Worm (Caenorhabditis elegans) whole organism, young adult: ENCODE data around the gene lmd-3.
"Not testable (repeated sequence)": the region's sequence is repeated elsewhere in the genome, so short reads cannot be mapped to it uniquely, and the experiment has no call there.

Experiments
- B0019.2 ChIP-seq: fragments of 200-800 bp; sonication (Bioruptor generic); conservative IDR thresholded peaks from 2 replicates; pipeline ENCODE4 v1.3.6; 2022; ENCODE audit warnings: missing genetic modification reagents, missing genetic modification characterization, missing compliant biosample characterization
- B0261.1 ChIP-seq: sonication (generic microtip); optimal IDR thresholded peaks from 2 replicates; lab custom pipeline; 2016; ENCODE audit warnings: mild to moderate bottlenecking, missing genetic modification characterization, moderate library complexity, missing compliant biosample characterization
- F10E7.11 ChIP-seq: sonication (generic microtip); optimal IDR thresholded peaks from 2 replicates; lab custom pipeline; 2017; ENCODE audit warnings: mild to moderate bottlenecking, missing genetic modification characterization, moderate library complexity, missing compliant biosample characterization
- F33H1.4 ChIP-seq: fragments of 200-800 bp; sonication (Bioruptor generic); IDR thresholded peaks from 2 replicates; pipeline ENCODE4 v1.3.6; 2022; ENCODE audit warnings: missing genetic modification reagents, missing genetic modification characterization, missing compliant biosample characterization
- F52B5.7 ChIP-seq: sonication (generic microtip); optimal IDR thresholded peaks from 2 replicates; lab custom pipeline; 2016; ENCODE audit warnings: mild to moderate bottlenecking, missing genetic modification characterization, missing compliant biosample characterization
- F55B11.4 ChIP-seq: sonication (generic microtip); optimal IDR thresholded peaks from 2 replicates; lab custom pipeline; 2016; ENCODE audit warnings: missing compliant biosample characterization, missing genetic modification characterization, borderline replicate concordance; ENCODE audit not compliant: insufficient read depth
- F57C9.4 ChIP-seq: sonication (generic microtip); optimal IDR thresholded peaks from 2 replicates; lab custom pipeline; 2017; ENCODE audit warnings: mild to moderate bottlenecking, missing genetic modification characterization, missing compliant biosample characterization
- K12H6.12 ChIP-seq: fragments of 200-800 bp; sonication (Bioruptor generic); optimal IDR thresholded peaks from 2 replicates; lab custom pipeline; 2018; ENCODE audit warnings: mild to moderate bottlenecking, missing genetic modification characterization, missing compliant biosample characterization
- T07F8.4 ChIP-seq: sonication (generic microtip); optimal IDR thresholded peaks from 2 replicates; lab custom pipeline; 2016; ENCODE audit warnings: mild to moderate bottlenecking, missing genetic modification characterization, moderate library complexity, missing compliant biosample characterization
- T26A5.8 ChIP-seq: sonication (generic microtip); optimal IDR thresholded peaks from 2 replicates; lab custom pipeline; 2016; ENCODE audit warnings: missing genetic modification characterization, missing compliant biosample characterization
- Y56A3A.18 ChIP-seq: fragments of 200-800 bp; sonication (Bioruptor generic); IDR thresholded peaks from 2 replicates; pipeline ENCODE4 v1.3.6; 2022; ENCODE audit warnings: missing genetic modification reagents, missing genetic modification characterization, missing compliant biosample characterization
- Y67H2A.10 ChIP-seq: fragments of 200-800 bp; sonication (Bioruptor generic); conservative IDR thresholded peaks from 2 replicates; pipeline ENCODE4 v1.3.6; 2022; ENCODE audit warnings: missing genetic modification reagents, missing genetic modification characterization, missing compliant biosample characterization
- Y95B8A.8 ChIP-seq: fragments of 200-800 bp; sonication (Bioruptor generic); IDR thresholded peaks from 2 replicates; pipeline ENCODE4 v1.3.6; 2022; ENCODE audit warnings: missing genetic modification reagents, missing genetic modification characterization, missing compliant biosample characterization
- ZK185.1 ChIP-seq: sonication (generic microtip); optimal IDR thresholded peaks from 2 replicates; lab custom pipeline; 2016; ENCODE audit warnings: mild to moderate bottlenecking, missing genetic modification characterization, missing compliant biosample characterization; ENCODE audit not compliant: poor library complexity, severe bottlenecking
- attf-5 ChIP-seq: fragments of 200-800 bp; sonication (Bioruptor generic); optimal IDR thresholded peaks from 2 replicates; lab custom pipeline; 2018; ENCODE audit warnings: mild to moderate bottlenecking, missing genetic modification characterization, missing compliant biosample characterization
- cebp-2 ChIP-seq: fragments of 200-800 bp; sonication (Bioruptor generic); IDR thresholded peaks from 2 replicates; pipeline ENCODE4 v1.3.6; 2022; ENCODE audit warnings: missing genetic modification characterization, missing compliant biosample characterization
- ceh-40 ChIP-seq: fragments of 200-800 bp; sonication (Bioruptor generic); IDR thresholded peaks from 2 replicates; pipeline ENCODE4 v1.3.6; 2022; ENCODE audit warnings: missing genetic modification characterization, missing compliant biosample characterization
- ceh-58 ChIP-seq: fragments of 200-800 bp; sonication (Bioruptor generic); IDR thresholded peaks from 2 replicates; pipeline ENCODE4 v1.3.6; 2022; ENCODE audit warnings: missing genetic modification characterization, missing compliant biosample characterization
- dox-1 ChIP-seq: fragments of 200-800 bp; sonication (Bioruptor generic); IDR thresholded peaks from 2 replicates; pipeline ENCODE4 v1.3.6; 2022; ENCODE audit warnings: missing genetic modification reagents, missing genetic modification characterization, missing compliant biosample characterization
- dpl-1 ChIP-seq: fragments of 150-350 bp; optimal IDR thresholded peaks from 2 replicates; lab custom pipeline; 2014; ENCODE audit warnings: missing biosample characterization, missing genetic modification reagents, missing genetic modification characterization
- egl-44 ChIP-seq: fragments of 200-800 bp; sonication (Bioruptor generic); IDR thresholded peaks from 2 replicates; pipeline ENCODE4 v1.3.6; 2022; ENCODE audit warnings: missing genetic modification reagents, missing genetic modification characterization, missing compliant biosample characterization
- gei-17 ChIP-seq: fragments of 200-800 bp; sonication (Bioruptor generic); optimal IDR thresholded peaks from 2 replicates; lab custom pipeline; 2018; ENCODE audit warnings: mild to moderate bottlenecking, missing genetic modification characterization, missing compliant biosample characterization
- hlh-26 ChIP-seq: fragments of 200-800 bp; sonication (Bioruptor generic); conservative IDR thresholded peaks from 2 replicates; pipeline ENCODE4 v1.3.6; 2022; ENCODE audit warnings: missing genetic modification reagents, missing genetic modification characterization, missing compliant biosample characterization
- hmg-1.2 ChIP-seq: fragments of 200-800 bp; sonication (Bioruptor generic); IDR thresholded peaks from 2 replicates; pipeline ENCODE4 v1.3.6; 2022; ENCODE audit warnings: missing genetic modification reagents, missing genetic modification characterization, missing compliant biosample characterization
- hsf-1 ChIP-seq: fragments of 200-800 bp; sonication (Bioruptor generic); IDR thresholded peaks from 2 replicates; pipeline ENCODE4 v1.3.6; 2022; ENCODE audit warnings: missing genetic modification reagents, missing genetic modification characterization, missing compliant biosample characterization
- let-526 ChIP-seq: fragments of 200-800 bp; sonication (Bioruptor generic); IDR thresholded peaks from 2 replicates; pipeline ENCODE4 v1.3.6; 2022; ENCODE audit warnings: missing genetic modification reagents, missing genetic modification characterization, missing compliant biosample characterization
- lin-26 ChIP-seq: fragments of 200-800 bp; sonication (Bioruptor generic); IDR thresholded peaks from 2 replicates; pipeline ENCODE4 v1.3.6; 2022; ENCODE audit warnings: missing genetic modification reagents, missing genetic modification characterization, missing compliant biosample characterization
- lir-1 ChIP-seq: fragments of 200-800 bp; sonication (Bioruptor generic); conservative IDR thresholded peaks from 2 replicates; pipeline ENCODE4 v1.3.6; 2022; ENCODE audit warnings: missing genetic modification reagents, missing genetic modification characterization, missing compliant biosample characterization
- lsl-1 ChIP-seq: fragments of 200-800 bp; sonication (Bioruptor generic); optimal IDR thresholded peaks from 2 replicates; lab custom pipeline; 2018; ENCODE audit warnings: mild to moderate bottlenecking, missing genetic modification characterization, moderate library complexity, missing compliant biosample characterization
- madf-6 ChIP-seq: fragments of 200-800 bp; sonication (Bioruptor generic); IDR thresholded peaks from 2 replicates; pipeline ENCODE4 v1.3.6; 2022; ENCODE audit warnings: missing genetic modification reagents, missing genetic modification characterization, missing compliant biosample characterization
- mcd-1 ChIP-seq: fragments of 200-800 bp; sonication (Bioruptor generic); IDR thresholded peaks from 2 replicates; pipeline ENCODE4 v1.3.6; 2022; ENCODE audit warnings: missing genetic modification reagents, missing genetic modification characterization, missing compliant biosample characterization
- nfyb-1 ChIP-seq: fragments of 200-800 bp; sonication (Bioruptor generic); IDR thresholded peaks from 2 replicates; pipeline ENCODE4 v1.3.6; 2022; ENCODE audit warnings: missing genetic modification reagents, missing genetic modification characterization, missing compliant biosample characterization
- nhr-80 ChIP-seq: sonication (generic microtip); optimal IDR thresholded peaks from 2 replicates; lab custom pipeline; 2016; ENCODE audit warnings: missing genetic modification characterization, missing compliant biosample characterization
- pbrm-1 ChIP-seq: fragments of 200-800 bp; sonication (Bioruptor generic); IDR thresholded peaks from 2 replicates; pipeline ENCODE4 v1.3.6; 2022; ENCODE audit warnings: missing genetic modification reagents, missing genetic modification characterization, missing compliant biosample characterization
- rcor-1 ChIP-seq: fragments of 200-800 bp; sonication (Bioruptor generic); IDR thresholded peaks from 2 replicates; pipeline ENCODE4 v1.3.6; 2022; ENCODE audit warnings: missing genetic modification reagents, missing genetic modification characterization, missing compliant biosample characterization
- rpc-1 ChIP-seq, 2 experiments: fragments of 150-350 bp in 1 of 2; sonication (generic microtip) in 1 of 2; optimal IDR thresholded peaks; 2 replicates each; lab custom pipeline; 2014 to 2018; ENCODE audit warnings: missing biosample characterization in 1 of 2, missing genetic modification characterization in 1 of 2, missing genetic modification reagents in 1 of 2, missing genotype in 1 of 2
- sea-2 ChIP-seq: fragments of 200-800 bp; sonication (Bioruptor generic); IDR thresholded peaks from 2 replicates; pipeline ENCODE4 v1.3.6; 2022; ENCODE audit warnings: missing genetic modification characterization, missing compliant biosample characterization
- snpc-1.1 ChIP-seq: sonication (generic microtip); optimal IDR thresholded peaks from 2 replicates; lab custom pipeline; 2017; ENCODE audit warnings: missing genetic modification characterization, mild to moderate bottlenecking, missing compliant biosample characterization, antibody characterized with exemption, moderate library complexity, missing genotype, missing genetic modification reagents; ENCODE audit not compliant: insufficient read depth
- snpc-4 ChIP-seq, 5 experiments: fragments of 150-350 bp in 1 of 5; sonication (generic microtip) in 4 of 5; optimal IDR thresholded peaks; 2 replicates each; lab custom pipeline; 2014 to 2018; ENCODE audit warnings: missing genetic modification characterization in 5 of 5, missing biosample characterization in 3 of 5, antibody characterized with exemption in 2 of 5, mild to moderate bottlenecking in 2 of 5, missing compliant biosample characterization in 2 of 5, missing genotype in 2 of 5, moderate library complexity in 2 of 5, missing genetic modification reagents in 1 of 5
- tbp1 ChIP-seq: fragments of 200-800 bp; sonication (Bioruptor generic); optimal IDR thresholded peaks from 2 replicates; lab custom pipeline; 2018; ENCODE audit warnings: mild to moderate bottlenecking, missing genetic modification characterization, missing compliant biosample characterization
- zfh-2 ChIP-seq: fragments of 200-800 bp; sonication (Bioruptor generic); conservative IDR thresholded peaks from 2 replicates; pipeline ENCODE4 v1.3.6; 2022; ENCODE audit warnings: missing genetic modification reagents, missing genetic modification characterization, missing compliant biosample characterization

The lmd-3 gene

ce11 chrV:8437358-8437757 is 7.2 kb downstream of the lmd-3 start:
- TF ChIP-seq T07F8.4 (no peak), rcor-1 (GFP tag; lab: Robert Waterston, UW) (no peak), lir-1 (GFP tag; lab: Robert Waterston, UW) (no peak), lsl-1 (GFP tag; lab: Kevin White, UChicago) (no peak), ceh-58 (GFP tag; lab: Robert Waterston, UW) (no peak), attf-5 (GFP tag; lab: Kevin White, UChicago) (no peak), gei-17 (GFP tag; lab: Kevin White, UChicago) (no peak), B0019.2 (no peak), Y67H2A.10 (GFP tag; lab: Robert Waterston, UW) (no peak), egl-44 (GFP tag; lab: Robert Waterston, UW) (no peak), T26A5.8 (tag; lab: Kevin White, UChicago) (no peak), F10E7.11 (no peak), ceh-40 (no peak), F57C9.4 (tag; lab: Kevin White, UChicago) (no peak), let-526 (no peak), dpl-1 (GFP tag; lab: Kevin White, UChicago) (no peak), F55B11.4 (tag; lab: Kevin White, UChicago) (no peak)

- TF ChIP-seq snpc-4 (GFP tag; optimal IDR thresholded peaks at IDR 0.05; lab: Kevin White, UChicago) (no peak), snpc-4 (tag; optimal IDR thresholded peaks at IDR 0.05; lab: Kevin White, UChicago) (no peak), snpc-1.1 (tag; lab: Kevin White, UChicago) (no peak), cebp-2 (GFP tag; lab: Robert Waterston, UW) (no peak), B0019.2 (no peak), F52B5.7 (tag; lab: Kevin White, UChicago) (no peak), F55B11.4 (tag; lab: Kevin White, UChicago) (no peak), zfh-2 (0 out of 2 replicates have a peak, but pooled peaks have one; percentile 15), let-526 (no peak), gei-17 (GFP tag; lab: Kevin White, UChicago) (no peak), sea-2 (GFP tag; lab: Robert Waterston, UW) (no peak), mcd-1 (GFP tag; lab: Robert Waterston, UW) (no peak), attf-5 (GFP tag; lab: Kevin White, UChicago) (no peak), lin-26 (GFP tag; lab: Robert Waterston, UW) (0 out of 2 replicates have a peak, but pooled peaks have one; percentile 49), hlh-26 (GFP tag; lab: Robert Waterston, UW) (no peak), T07F8.4 (no peak), F33H1.4 (no peak), K12H6.12 (tag; lab: Kevin White, UChicago) (peak; percentile 26)
Measured at ce11 chrV:8435292-8435691, 9.3 kb downstream of the lmd-3 start.

- TF ChIP-seq nhr-80 (peak; percentile 60), ZK185.1 (tag; lab: Kevin White, UChicago) (no peak)
Measured at ce11 chrV:8434400-8434827, 10.2 kb downstream of the lmd-3 start.

- TF ChIP-seq egl-44 (GFP tag; lab: Robert Waterston, UW) (peak; percentile 35; the same call in 1 of the 2 replicates), B0261.1 (peak; percentile 52), pbrm-1 (GFP tag; lab: Robert Waterston, UW) (0 out of 2 replicates have a peak, but pooled peaks have one; percentile 26), madf-6 (GFP tag; lab: Robert Waterston, UW) (peak; percentile 62), Y95B8A.8 (GFP tag; lab: Robert Waterston, UW) (0 out of 2 replicates have a peak, but pooled peaks have one; percentile 12), hsf-1 (GFP tag; lab: Robert Waterston, UW) (peak; percentile 47; the same call in 1 of the 2 replicates), snpc-4 (tag; optimal IDR thresholded peaks at IDR 0.05; lab: Kevin White, UChicago) (peak in 1 of 4 experiments; percentile 21), hmg-1.2 (GFP tag; lab: Robert Waterston, UW) (peak; percentile 48), Y56A3A.18 (GFP tag; lab: Robert Waterston, UW) (0 out of 2 replicates have a peak, but pooled peaks have one; percentile 19), rpc-1 (optimal IDR thresholded peaks at IDR 0.05; lab: Kevin White, UChicago) (peak; percentile 20), rpc-1 (tag; optimal IDR thresholded peaks at IDR 0.05; lab: Kevin White, UChicago) (peak; percentile 51), nfyb-1 (GFP tag; lab: Robert Waterston, UW) (peak; percentile 63; the same call in 1 of the 2 replicates), dox-1 (GFP tag; lab: Robert Waterston, UW) (peak; percentile 60), lin-26 (GFP tag; lab: Robert Waterston, UW) (peak; percentile 71), tbp1 (GFP tag; lab: Kevin White, UChicago) (peak; percentile 83)
- not testable (repeated sequence) for TF ChIP-seq snpc-4 (GFP tag; optimal IDR thresholded peaks at IDR 0.05; lab: Kevin White, UChicago)
Measured at ce11 chrV:8431295-8431694, 13.3 kb downstream of the lmd-3 start.
